Fruit fly (Drosophila melanogaster) whole organism, embryonic: ENCODE measurements around the gene sol.
A peak's percentile ranks its signal among the peaks of the same experiment; 100 is the strongest.

ENCODE experiments used
- Aef1 ChIP-seq: fragments of 200-800 bp; sonication (Bioruptor generic); IDR thresholded peaks from 3 replicates; pipeline ENCODE4 v1.3.6; 2022; ENCODE audit warnings: missing biosample characterization, missing genetic modification characterization
- Antp ChIP-seq: fragments of 200-800 bp; sonication (Bioruptor generic); optimal IDR thresholded peaks from 3 replicates; lab custom pipeline; 2016; ENCODE audit warnings: missing biosample characterization, missing genetic modification characterization
- CG10431 ChIP-seq: fragments of 200-800 bp; sonication (Bioruptor generic); optimal IDR thresholded peaks from 3 replicates; lab custom pipeline; 2018; ENCODE audit warnings: missing biosample characterization, mild to moderate bottlenecking, missing genetic modification characterization
- CG10565 ChIP-seq: fragments of 200-800 bp; sonication (Bioruptor generic); optimal IDR thresholded peaks from 3 replicates; lab custom pipeline; 2016; ENCODE audit warnings: missing biosample characterization, mild to moderate bottlenecking, missing genetic modification characterization
- CG11504 ChIP-seq: fragments of 200-800 bp; sonication (Bioruptor generic); optimal IDR thresholded peaks from 3 replicates; lab custom pipeline; 2019; ENCODE audit warnings: missing biosample characterization, mild to moderate bottlenecking, missing genetic modification characterization, moderate library complexity
- CG12155 ChIP-seq: fragments of 200-800 bp; sonication (Bioruptor generic); optimal IDR thresholded peaks from 3 replicates; lab custom pipeline; 2016; ENCODE audit warnings: missing biosample characterization, missing genetic modification characterization
- CG12236 ChIP-seq: fragments of 200-800 bp; sonication (Bioruptor generic); optimal IDR thresholded peaks from 2 replicates; lab custom pipeline; 2016; ENCODE audit warnings: missing biosample characterization, missing genetic modification characterization
- CG13296 ChIP-seq: fragments of 200-800 bp; sonication (Bioruptor generic); optimal IDR thresholded peaks from 3 replicates; lab custom pipeline; 2018; ENCODE audit warnings: missing biosample characterization, mild to moderate bottlenecking, missing genetic modification characterization
- CG13624 ChIP-seq: fragments of 200-800 bp; sonication (Bioruptor generic); optimal IDR thresholded peaks from 2 replicates; lab custom pipeline; 2016; ENCODE audit warnings: missing biosample characterization, missing genetic modification characterization
- CG14965 ChIP-seq: fragments of 200-800 bp; sonication (Bioruptor generic); optimal IDR thresholded peaks from 2 replicates; lab custom pipeline; 2016; ENCODE audit warnings: missing biosample characterization, missing genetic modification characterization, borderline replicate concordance
- CG15011 ChIP-seq: fragments of 200-800 bp; sonication (Bioruptor generic); optimal IDR thresholded peaks from 3 replicates; lab custom pipeline; 2018; ENCODE audit warnings: missing biosample characterization, mild to moderate bottlenecking, missing genetic modification characterization
- CG15269 ChIP-seq: fragments of 200-800 bp; sonication (Bioruptor generic); optimal IDR thresholded peaks from 2 replicates; lab custom pipeline; 2018; ENCODE audit warnings: missing biosample characterization, mild to moderate bottlenecking, missing genetic modification characterization, moderate library complexity
- CG1647 ChIP-seq: fragments of 200-800 bp; sonication (Bioruptor generic); optimal IDR thresholded peaks from 3 replicates; lab custom pipeline; 2016; ENCODE audit warnings: missing biosample characterization, missing genetic modification characterization
- CG16779 ChIP-seq: fragments of 200-800 bp; sonication (Bioruptor generic); IDR thresholded peaks from 2 replicates; pipeline ENCODE4 v1.3.6; 2022; ENCODE audit warnings: missing biosample characterization, missing genetic modification characterization
- CG16813 ChIP-seq: fragments of 200-800 bp; sonication (Bioruptor generic); IDR thresholded peaks from 3 replicates; pipeline ENCODE4 v1.3.6; 2022; ENCODE audit warnings: missing biosample characterization, missing genetic modification characterization; ENCODE audit not compliant: partially characterized antibody
- CG18262 ChIP-seq: fragments of 200-800 bp; optimal IDR thresholded peaks from 3 replicates; lab custom pipeline; 2019; ENCODE audit warnings: missing biosample characterization, mild to moderate bottlenecking, missing genetic modification characterization, moderate library complexity
- CG3281 ChIP-seq: fragments of 200-800 bp; sonication (Bioruptor generic); optimal IDR thresholded peaks from 3 replicates; lab custom pipeline; 2017; ENCODE audit warnings: missing biosample characterization, mild to moderate bottlenecking, missing genetic modification characterization
- CG34422 ChIP-seq: fragments of 200-800 bp; sonication (Bioruptor generic); IDR thresholded peaks from 3 replicates; pipeline ENCODE4 v1.3.6; 2022; ENCODE audit warnings: missing biosample characterization, missing genetic modification characterization
- CG4404 ChIP-seq: fragments of 200-800 bp; sonication (Bioruptor generic); IDR thresholded peaks from 2 replicates; pipeline ENCODE4 v1.3.6; 2022; ENCODE audit warnings: missing biosample characterization, missing genetic modification characterization
- CG4820 ChIP-seq: fragments of 200-800 bp; sonication (Bioruptor generic); optimal IDR thresholded peaks from 3 replicates; lab custom pipeline; 2016; ENCODE audit warnings: missing biosample characterization, missing genetic modification characterization
- CG7839 ChIP-seq: fragments of 200-800 bp; sonication (Bioruptor generic); optimal IDR thresholded peaks from 3 replicates; lab custom pipeline; 2018; ENCODE audit warnings: missing biosample characterization, mild to moderate bottlenecking, missing genetic modification characterization, moderate library complexity
- CG8359 ChIP-seq: fragments of 200-800 bp; sonication (Bioruptor generic); optimal IDR thresholded peaks from 2 replicates; lab custom pipeline; 2017; ENCODE audit warnings: missing biosample characterization, mild to moderate bottlenecking, missing genetic modification characterization, borderline replicate concordance
- CG9797 ChIP-seq: fragments of 200-800 bp; sonication (Bioruptor generic); optimal IDR thresholded peaks from 3 replicates; lab custom pipeline; 2018; ENCODE audit warnings: missing biosample characterization, mild to moderate bottlenecking, missing genetic modification characterization
- CG9932 ChIP-seq: fragments of 200-800 bp; sonication (Bioruptor generic); IDR thresholded peaks from 2 replicates; pipeline ENCODE4 v1.3.6; 2022; ENCODE audit warnings: missing biosample characterization, missing genetic modification characterization
- CkIIα-i1 ChIP-seq: fragments of 200-800 bp; sonication (Bioruptor generic); IDR thresholded peaks from 2 replicates; pipeline ENCODE4 v1.3.6; 2022; ENCODE audit warnings: missing biosample characterization, missing genetic modification characterization
- D19A ChIP-seq: fragments of 200-800 bp; optimal IDR thresholded peaks from 3 replicates; lab custom pipeline; 2019; ENCODE audit warnings: missing biosample characterization, mild to moderate bottlenecking, missing genetic modification characterization, moderate library complexity
- Dek ChIP-seq: fragments of 200-800 bp; sonication (Bioruptor generic); optimal IDR thresholded peaks from 3 replicates; lab custom pipeline; 2019; ENCODE audit warnings: missing biosample characterization, mild to moderate bottlenecking, missing genetic modification characterization, moderate library complexity
- Dip2 ChIP-seq: fragments of 200-800 bp; sonication (Bioruptor generic); IDR thresholded peaks from 2 replicates; pipeline ENCODE4 v1.3.6; 2022; ENCODE audit warnings: missing biosample characterization, missing genetic modification characterization
- H15 ChIP-seq: fragments of 200-800 bp; sonication (Bioruptor generic); IDR thresholded peaks from 3 replicates; pipeline ENCODE4 v1.3.6; 2022; ENCODE audit warnings: missing biosample characterization, missing genetic modification characterization
- Hr51 ChIP-seq, 2 experiments: fragments of 200-800 bp; sonication (Bioruptor generic); optimal IDR thresholded peaks; 2 replicates in 1 of 2; 3 replicates in 1 of 2; lab custom pipeline; 2016 to 2018; ENCODE audit warnings: missing biosample characterization in 2 of 2, missing genetic modification characterization in 2 of 2, mild to moderate bottlenecking in 1 of 2, moderate library complexity in 1 of 2
- MTF-1 ChIP-seq: fragments of 200-800 bp; sonication (Bioruptor generic); optimal IDR thresholded peaks from 2 replicates; lab custom pipeline; 2018; ENCODE audit warnings: missing biosample characterization, mild to moderate bottlenecking, missing genetic modification characterization, borderline replicate concordance
- Nf-YB ChIP-seq: fragments of 200-800 bp; sonication (Bioruptor generic); optimal IDR thresholded peaks from 3 replicates; lab custom pipeline; 2019; ENCODE audit warnings: missing biosample characterization, mild to moderate bottlenecking, missing genetic modification characterization, moderate library complexity
- Oaz ChIP-seq: fragments of 200-800 bp; sonication (Bioruptor generic); IDR thresholded peaks from 2 replicates; pipeline ENCODE4 v1.3.6; 2022; ENCODE audit warnings: missing biosample characterization, missing genetic modification characterization
- Optix ChIP-seq: fragments of 200-800 bp; sonication (Bioruptor generic); IDR thresholded peaks from 3 replicates; pipeline ENCODE4 v1.3.6; 2022; ENCODE audit warnings: missing biosample characterization, missing genetic modification characterization
- Sry-δ ChIP-seq: fragments of 200-800 bp; sonication (Bioruptor generic); optimal IDR thresholded peaks from 2 replicates; lab custom pipeline; 2016; ENCODE audit warnings: missing biosample characterization, missing genetic modification characterization
- abd-A ChIP-seq: fragments of 200-800 bp; sonication (Bioruptor generic); optimal IDR thresholded peaks from 3 replicates; lab custom pipeline; 2019; ENCODE audit warnings: missing biosample characterization, mild to moderate bottlenecking, missing genetic modification characterization, moderate library complexity
- amos ChIP-seq: fragments of 200-800 bp; sonication (Bioruptor generic); IDR thresholded peaks from 2 replicates; pipeline ENCODE4 v1.3.6; 2022; ENCODE audit warnings: missing biosample characterization, missing genetic modification characterization; ENCODE audit not compliant: partially characterized antibody
- ash1 ChIP-seq: fragments of 200-800 bp; sonication (Bioruptor generic); optimal IDR thresholded peaks from 2 replicates; lab custom pipeline; 2018; ENCODE audit warnings: missing biosample characterization, mild to moderate bottlenecking, missing genetic modification characterization
- chinmo ChIP-seq: fragments of 200-800 bp; sonication (Bioruptor generic); IDR thresholded peaks from 4 replicates; pipeline ENCODE4 v1.3.6; 2022; ENCODE audit warnings: missing biosample characterization, missing genetic modification characterization; ENCODE audit not compliant: partially characterized antibody
- ewg ChIP-seq: fragments of 200-800 bp; sonication (Bioruptor generic); optimal IDR thresholded peaks from 3 replicates; lab custom pipeline; 2017; ENCODE audit warnings: mild to moderate bottlenecking, missing biosample characterization, missing genetic modification reagents, missing genetic modification characterization
- inv ChIP-seq: fragments of 200-800 bp; sonication (Bioruptor generic); IDR thresholded peaks from 2 replicates; pipeline ENCODE4 v1.3.6; 2022; ENCODE audit warnings: missing biosample characterization, missing genetic modification characterization; ENCODE audit not compliant: partially characterized antibody
- lbe ChIP-seq: fragments of 200-800 bp; sonication (Bioruptor generic); optimal IDR thresholded peaks from 2 replicates; lab custom pipeline; 2016; ENCODE audit warnings: missing biosample characterization, mild to moderate bottlenecking, missing genetic modification characterization
- lilli ChIP-seq: fragments of 200-800 bp; sonication (Bioruptor generic); optimal IDR thresholded peaks from 3 replicates; lab custom pipeline; 2016; ENCODE audit warnings: missing biosample characterization, missing genetic modification characterization
- lola ChIP-seq, 3 experiments: fragments of >200 bp in 2 of 3; fragments of 200-800 bp in 1 of 3; sonication (Bioruptor generic) in 1 of 3; optimal IDR thresholded peaks; 2 replicates each; lab custom pipeline; 2017 to 2019; ENCODE audit warnings: missing biosample characterization in 3 of 3, missing genetic modification characterization in 3 of 3, mild to moderate bottlenecking in 1 of 3, moderate library complexity in 1 of 3
- pros ChIP-seq: fragments of 200-800 bp; sonication (Bioruptor generic); optimal IDR thresholded peaks from 3 replicates; lab custom pipeline; 2019; ENCODE audit warnings: missing biosample characterization, mild to moderate bottlenecking, missing genetic modification characterization, moderate library complexity
- rib ChIP-seq: fragments of 200-800 bp; sonication (Bioruptor generic); IDR thresholded peaks from 2 replicates; pipeline ENCODE4 v1.3.6; 2022; ENCODE audit warnings: missing biosample characterization, missing genetic modification characterization
- sens ChIP-seq: fragments of 200-800 bp; sonication (Bioruptor generic); peaks from one replicate; lab custom pipeline; 2016; ENCODE audit warnings: missing biosample characterization, missing genetic modification characterization
- slp2 ChIP-seq: fragments of 200-800 bp; sonication (Bioruptor generic); optimal IDR thresholded peaks from 2 replicates; lab custom pipeline; 2016; ENCODE audit warnings: missing biosample characterization, missing genetic modification characterization
- tio ChIP-seq: fragments of 200-800 bp; sonication (Bioruptor generic); optimal IDR thresholded peaks from 2 replicates; lab custom pipeline; 2017; ENCODE audit warnings: missing biosample characterization, missing genetic modification characterization, inconsistent platforms
- unpg ChIP-seq: fragments of 200-800 bp; sonication (Bioruptor generic); optimal IDR thresholded peaks from 3 replicates; lab custom pipeline; 2018; ENCODE audit warnings: missing biosample characterization, mild to moderate bottlenecking, missing genetic modification characterization, moderate library complexity

Gene sol

DNA sequence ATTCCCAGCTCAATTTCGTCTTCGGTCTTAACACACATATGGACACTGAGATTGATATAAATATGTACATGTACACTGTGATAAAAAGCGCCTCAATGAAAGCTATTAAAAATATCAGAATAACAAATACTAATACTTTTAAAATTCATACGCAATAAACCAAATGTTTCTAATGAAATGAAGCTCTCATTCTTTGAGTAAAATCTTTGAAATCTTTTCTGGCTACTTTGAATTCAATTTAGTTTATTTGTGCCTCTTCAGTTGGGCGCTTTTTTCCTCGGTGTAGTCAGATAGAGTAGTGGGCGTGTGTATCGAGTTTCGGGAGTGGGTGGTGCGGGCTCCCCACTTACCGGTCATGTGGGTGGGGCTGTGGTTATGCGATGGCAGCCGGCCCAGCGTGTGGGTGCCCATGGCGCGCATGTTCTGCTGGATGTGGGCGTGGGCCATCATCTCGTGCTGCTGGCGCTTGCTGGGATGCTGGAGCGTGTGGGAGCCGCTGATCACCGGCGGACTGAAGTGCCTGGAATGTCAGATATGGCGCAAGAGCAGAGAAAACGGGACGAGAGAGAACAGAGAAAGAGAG is 15.5 kb upstream of the sol start (continued):
- TF ChIP-seq Oaz (GFP tag; lab: Robert Waterston, UW) (no peak), CG13296 (GFP tag; lab: Kevin White, UChicago) (no peak), lola (GFP tag; optimal IDR thresholded peaks at IDR 0.05; lab: Kevin White, UChicago) (no peak), MTF-1 (GFP tag; lab: Kevin White, UChicago) (no peak), H15 (no peak), CG11504 (tag; lab: Kevin White, UChicago) (no peak), Sry-δ (GFP tag; lab: Kevin White, UChicago) (no peak), abd-A (no peak), CG10431 (GFP tag; lab: Kevin White, UChicago) (no peak), tio (GFP tag; lab: Kevin White, UChicago) (no peak), CG9932 (GFP tag; lab: Robert Waterston, UW) (no peak), Optix (no peak), CG18262 (tag; lab: Kevin White, UChicago) (peak; percentile 41), Aef1 (no peak), CkIIα-i1 (GFP tag; lab: Robert Waterston, UW) (no peak), CG8359 (no peak), CG3281 (GFP tag; lab: Kevin White, UChicago) (peak; percentile 8), CG14965 (GFP tag; lab: Kevin White, UChicago) (no peak), amos (no peak), D19A (tag; lab: Kevin White, UChicago) (peak; percentile 17), inv (GFP tag; lab: Robert Waterston, UW) (no peak), lilli (GFP tag; lab: Kevin White, UChicago) (peak; percentile 13), ash1 (no peak), Dek (tag; lab: Kevin White, UChicago) (no peak), CG13624 (no peak), Dip2 (GFP tag; lab: Robert Waterston, UW) (no peak), CG34422 (GFP tag; lab: Robert Waterston, UW) (no peak), CG12236 (GFP tag; lab: Kevin White, UChicago) (no peak), CG10565 (no peak), CG16813 (GFP tag; lab: Robert Waterston, UW) (no peak), rib (no peak), ewg (GFP tag; lab: Kevin White, UChicago) (no peak), slp2 (GFP tag; lab: Kevin White, UChicago) (no peak), CG9797 (GFP tag; lab: Kevin White, UChicago) (no peak), CG1647 (no peak), Antp (no peak), CG16779 (GFP tag; lab: Robert Waterston, UW) (no peak), CG15011 (GFP tag; lab: Kevin White, UChicago) (no peak), CG4820 (GFP tag; lab: Kevin White, UChicago) (peak; percentile 21), lbe (GFP tag; lab: Kevin White, UChicago) (no peak), sens (peak; percentile 77), unpg (no peak), CG4404 (GFP tag; lab: Robert Waterston, UW) (no peak), pros (GFP tag; lab: Kevin White, UChicago) (no peak), CG7839 (tag; lab: Kevin White, UChicago) (no peak), CG15269 (tag; lab: Kevin White, UChicago) (no peak), chinmo (GFP tag; lab: Robert Waterston, UW) (no peak), Hr51 (GFP tag; optimal IDR thresholded peaks at IDR 0.05; lab: Kevin White, UChicago) (no peak), Nf-YB (GFP tag; lab: Kevin White, UChicago) (no peak), CG12155 (GFP tag; lab: Kevin White, UChicago) (no peak)
